Worm (Caenorhabditis elegans): ENCODE results near the gene arl-6.

- TF ChIP-seq pha-4 (tag; optimal IDR thresholded peaks at IDR 0.05) (no peak), nhr-179 (tag; optimal IDR thresholded peaks at IDR 0.05) (no peak), ztf-18 (tag; optimal IDR thresholded peaks at IDR 0.05) (no peak), lsy-27 (tag; optimal IDR thresholded peaks at IDR 0.05; ENCODE audit: borderline replicate concordance, insufficient read depth) (no peak), gei-17 (GFP tag; optimal IDR thresholded peaks at IDR 0.05) (no peak), unc-62 (GFP tag; optimal IDR thresholded peaks at IDR 0.05) (no peak), snpc-1.1 (tag; optimal IDR thresholded peaks at IDR 0.05; ENCODE audit: insufficient read depth) (no peak), mel-28 (tag; optimal IDR thresholded peaks at IDR 0.05; ENCODE audit: borderline replicate concordance) (no peak), egl-18 (GFP tag; IDR thresholded peaks at IDR 0.05) (no peak), dox-1 (GFP tag; IDR thresholded peaks at IDR 0.05) (no peak), die-1 (tag; optimal IDR thresholded peaks at IDR 0.05) (no peak), sea-2 (GFP tag; IDR thresholded peaks at IDR 0.05) (no peak), nfya-1 (tag; optimal IDR thresholded peaks at IDR 0.05; ENCODE audit: borderline replicate concordance, insufficient read depth) (no peak)
Observed at ce11 chrIII:4765474-4765873, 49.2 kb downstream of the arl-6 start, which contains the start of gene B0393.5.

Measured in whole organism, young adult.